Worm (Caenorhabditis elegans) whole organism, mixed stage, embryonic: Measurements from ENCODE around the gene rib-1.

ENCODE experiments used
- M03D4.4 ChIP-seq: sonication (generic microtip); optimal IDR thresholded peaks from 2 replicates; lab custom pipeline; 2017; ENCODE audit warnings: mild to moderate bottlenecking, missing genetic modification characterization, missing compliant biosample characterization
- bed-3 ChIP-seq: fragments of 200-800 bp; sonication (Bioruptor generic); optimal IDR thresholded peaks from 3 replicates; lab custom pipeline; 2018; ENCODE audit warnings: mild to moderate bottlenecking, missing genetic modification characterization, moderate library complexity, missing compliant biosample characterization
- blmp-1 ChIP-seq: fragments of 150-350 bp; optimal IDR thresholded peaks from 2 replicates; lab custom pipeline; 2014; ENCODE audit warnings: missing biosample characterization, missing genetic modification characterization
- ceh-39 ChIP-seq: fragments of 150-350 bp; optimal IDR thresholded peaks from 2 replicates; lab custom pipeline; 2014; ENCODE audit warnings: missing biosample characterization, missing genetic modification characterization
- ceh-43 ChIP-seq: fragments of 200-800 bp; sonication (Bioruptor generic); optimal IDR thresholded peaks from 2 replicates; lab custom pipeline; 2018; ENCODE audit warnings: mild to moderate bottlenecking, missing genetic modification characterization, moderate library complexity, missing compliant biosample characterization
- ceh-83 ChIP-seq: fragments of 200-800 bp; sonication (Bioruptor generic); optimal IDR thresholded peaks from 2 replicates; lab custom pipeline; 2018; ENCODE audit warnings: mild to moderate bottlenecking, missing genetic modification characterization, missing compliant biosample characterization
- ces-1 ChIP-seq: fragments of 150-350 bp; optimal IDR thresholded peaks from 2 replicates; lab custom pipeline; 2014; ENCODE audit warnings: missing biosample characterization, missing genetic modification reagents, missing genetic modification characterization
- cnd-1 ChIP-seq: fragments of 200-800 bp; sonication (Bioruptor generic); optimal IDR thresholded peaks from 2 replicates; lab custom pipeline; 2018; ENCODE audit warnings: mild to moderate bottlenecking, missing genetic modification characterization, missing compliant biosample characterization
- drap-1 ChIP-seq: fragments of 200-800 bp; sonication (Bioruptor generic); optimal IDR thresholded peaks from 3 replicates; lab custom pipeline; 2018; ENCODE audit warnings: mild to moderate bottlenecking, missing genetic modification characterization, missing compliant biosample characterization
- elt-1 ChIP-seq: sonication (generic microtip); optimal IDR thresholded peaks from 2 replicates; lab custom pipeline; 2017; ENCODE audit warnings: missing genetic modification characterization, mild to moderate bottlenecking, missing compliant biosample characterization, antibody characterized with exemption, moderate library complexity, borderline replicate concordance; ENCODE audit not compliant: insufficient read depth
- elt-3 ChIP-seq: fragments of 150-350 bp; optimal IDR thresholded peaks from 2 replicates; lab custom pipeline; 2014; ENCODE audit warnings: missing biosample characterization, missing genetic modification characterization
- flh-1 ChIP-seq: fragments of 200-800 bp; sonication (Bioruptor generic); optimal IDR thresholded peaks from 2 replicates; lab custom pipeline; 2018; ENCODE audit warnings: mild to moderate bottlenecking, missing genetic modification characterization, moderate library complexity, missing compliant biosample characterization
- ham-2 ChIP-seq: fragments of 200-800 bp; sonication (Bioruptor generic); optimal IDR thresholded peaks from 2 replicates; lab custom pipeline; 2018; ENCODE audit warnings: mild to moderate bottlenecking, missing genetic modification characterization, missing compliant biosample characterization
- hlh-1 ChIP-seq: fragments of 150-350 bp; optimal IDR thresholded peaks from 2 replicates; lab custom pipeline; 2014; ENCODE audit warnings: missing biosample characterization, missing genetic modification reagents, missing genetic modification characterization
- lin-13 ChIP-seq: fragments of 150-350 bp; optimal IDR thresholded peaks from 2 replicates; lab custom pipeline; 2014; ENCODE audit warnings: missing biosample characterization, missing genetic modification characterization
- lin-32 ChIP-seq: fragments of 200-800 bp; sonication (Bioruptor generic); optimal IDR thresholded peaks from 2 replicates; lab custom pipeline; 2018; ENCODE audit warnings: mild to moderate bottlenecking, missing genetic modification characterization, missing compliant biosample characterization
- lsy-2 ChIP-seq: fragments of 150-350 bp; optimal IDR thresholded peaks from 2 replicates; lab custom pipeline; 2014; ENCODE audit warnings: missing biosample characterization, missing genetic modification characterization
- mab-5 ChIP-seq: fragments of 150-350 bp; optimal IDR thresholded peaks from 2 replicates; lab custom pipeline; 2014; ENCODE audit warnings: missing biosample characterization, missing genetic modification characterization
- mep-1 ChIP-seq: fragments of 150-350 bp; optimal IDR thresholded peaks from 2 replicates; lab custom pipeline; 2017; ENCODE audit warnings: missing biosample characterization, missing genetic modification reagents, missing genetic modification characterization, inconsistent platforms
- mls-2 ChIP-seq: sonication (generic microtip); optimal IDR thresholded peaks from 2 replicates; lab custom pipeline; 2016; ENCODE audit warnings: mild to moderate bottlenecking, missing genetic modification characterization, moderate library complexity, missing compliant biosample characterization
- nhr-12 ChIP-seq: fragments of 150-350 bp; optimal IDR thresholded peaks from 2 replicates; lab custom pipeline; 2014; ENCODE audit warnings: missing biosample characterization, missing genetic modification characterization
- nhr-2 ChIP-seq: fragments of 150-350 bp; optimal IDR thresholded peaks from 2 replicates; lab custom pipeline; 2014; ENCODE audit warnings: missing biosample characterization, missing genetic modification characterization
- nhr-237 ChIP-seq: fragments of 150-350 bp; optimal IDR thresholded peaks from 2 replicates; lab custom pipeline; 2014; ENCODE audit warnings: missing biosample characterization, missing genetic modification characterization
- nhr-28 ChIP-seq: fragments of 150-350 bp; optimal IDR thresholded peaks from 2 replicates; lab custom pipeline; 2014; ENCODE audit warnings: missing biosample characterization, missing genetic modification characterization
- nhr-76 ChIP-seq: sonication (generic microtip); optimal IDR thresholded peaks from 2 replicates; lab custom pipeline; 2017; ENCODE audit warnings: missing biosample characterization, missing genetic modification characterization
- pha-4 ChIP-seq: fragments of 150-350 bp; optimal IDR thresholded peaks from 2 replicates; lab custom pipeline; 2018; ENCODE audit warnings: missing biosample characterization, missing genetic modification reagents, missing genetic modification characterization
- sem-2 ChIP-seq: fragments of 200-800 bp; sonication (Bioruptor generic); optimal IDR thresholded peaks from 2 replicates; lab custom pipeline; 2018; ENCODE audit warnings: mild to moderate bottlenecking, missing genetic modification characterization, missing compliant biosample characterization
- snpc-4 ChIP-seq: fragments of 150-350 bp; optimal IDR thresholded peaks from 2 replicates; lab custom pipeline; 2014; ENCODE audit warnings: missing biosample characterization, missing genetic modification characterization
- sptf-1 ChIP-seq: sonication (generic microtip); optimal IDR thresholded peaks from 2 replicates; lab custom pipeline; 2017; ENCODE audit warnings: mild to moderate bottlenecking, missing genetic modification characterization, moderate library complexity, missing compliant biosample characterization
- tbx-8 ChIP-seq: fragments of 200-800 bp; sonication (Bioruptor generic); optimal IDR thresholded peaks from 2 replicates; lab custom pipeline; 2018; ENCODE audit warnings: mild to moderate bottlenecking, missing genetic modification characterization, moderate library complexity, missing compliant biosample characterization
- unc-120 ChIP-seq: sonication (generic microtip); optimal IDR thresholded peaks from 2 replicates; lab custom pipeline; 2017; ENCODE audit warnings: missing genetic modification characterization, missing compliant biosample characterization; ENCODE audit not compliant: poor library complexity, severe bottlenecking
- unc-39 ChIP-seq: fragments of 150-350 bp; optimal IDR thresholded peaks from 2 replicates; lab custom pipeline; 2014; ENCODE audit warnings: missing biosample characterization, missing genetic modification characterization
- unc-62 ChIP-seq: fragments of 150-350 bp; optimal IDR thresholded peaks from 2 replicates; lab custom pipeline; 2014; ENCODE audit warnings: missing biosample characterization, missing genetic modification reagents, missing genetic modification characterization
- zip-8 ChIP-seq: fragments of 150-350 bp; optimal IDR thresholded peaks from 2 replicates; lab custom pipeline; 2014; ENCODE audit warnings: missing biosample characterization, missing genetic modification characterization
- ztf-11 ChIP-seq: fragments of 150-350 bp; optimal IDR thresholded peaks from 2 replicates; lab custom pipeline; 2014; ENCODE audit warnings: missing biosample characterization, missing genetic modification characterization

rib-1 gene

ce11 chrIV:11584853-11585252 is 6.3 kb downstream of the rib-1 start:
- TF ChIP-seq ham-2 = peak; percentile 66
- no peak for TF ChIP-seq cnd-1 (tag; lab: Kevin White, UChicago)
- TF ChIP-seq, all 35 proteins: peak for 1

- no peak for TF ChIP-seq tbx-8 (GFP tag; lab: Kevin White, UChicago)
- TF ChIP-seq pha-4 (tag; lab: Kevin White, UChicago) = no peak
- TF ChIP-seq lsy-2 (tag; lab: Kevin White, UChicago) = no peak
- TF ChIP-seq hlh-1 (tag; lab: Kevin White, UChicago) = no peak
- no peak for TF ChIP-seq nhr-28 (tag; lab: Kevin White, UChicago)
- no peak for TF ChIP-seq lin-32 (GFP tag; lab: Kevin White, UChicago)
- no peak for TF ChIP-seq nhr-237 (tag; lab: Kevin White, UChicago)
- no peak for TF ChIP-seq unc-39 (tag; lab: Kevin White, UChicago)
- no peak for TF ChIP-seq flh-1 (GFP tag; lab: Kevin White, UChicago)
- no peak for TF ChIP-seq ceh-83
- no peak for TF ChIP-seq bed-3 (GFP tag; lab: Kevin White, UChicago)
Observed at ce11 chrIV:11586484-11586883, 7.9 kb downstream of the rib-1 start.

ce11 chrIV:11592165-11592564 is 13.6 kb downstream of the rib-1 start, which contains the start of gene spe-36:
Gene spe-36 (minus strand): TSS chrIV:11592265.
- TF ChIP-seq lin-32 (GFP tag; lab: Kevin White, UChicago) (no peak), ces-1 (GFP tag; lab: Kevin White, UChicago) (no peak), nhr-12 (tag; lab: Kevin White, UChicago) (no peak), zip-8 (tag; lab: Kevin White, UChicago) (no peak), unc-120 (tag; lab: Kevin White, UChicago) (no peak), hlh-1 (tag; lab: Kevin White, UChicago) (no peak), mep-1 (no peak), ceh-43 (GFP tag; lab: Kevin White, UChicago) (no peak), unc-62 (GFP tag; lab: Kevin White, UChicago) (no peak), tbx-8 (GFP tag; lab: Kevin White, UChicago) (no peak), ham-2 (no peak), cnd-1 (tag; lab: Kevin White, UChicago) (no peak), nhr-28 (tag; lab: Kevin White, UChicago) (no peak), nhr-2 (tag; lab: Kevin White, UChicago) (no peak), lin-13 (tag; lab: Kevin White, UChicago) (no peak), ztf-11 (tag; lab: Kevin White, UChicago) (no peak)

- TF ChIP-seq mep-1 (peak; percentile 8), hlh-1 (tag; lab: Kevin White, UChicago) (no peak), ces-1 (GFP tag; lab: Kevin White, UChicago) (peak; percentile 10), lsy-2 (tag; lab: Kevin White, UChicago) (peak; percentile 6), sptf-1 (tag; lab: Kevin White, UChicago) (peak; percentile 24)
Observed at ce11 chrIV:11592820-11593219, 14.2 kb downstream of the rib-1 start.

ce11 chrIV:11593415-11594190 is 15.0 kb downstream of the rib-1 start, which contains the start of gene F40F11.3:
Gene F40F11.3 (minus strand): TSS chrIV:11594003.
- TF ChIP-seq flh-1 (GFP tag; lab: Kevin White, UChicago) (no peak), bed-3 (GFP tag; lab: Kevin White, UChicago) (peak; percentile 24), nhr-28 (tag; lab: Kevin White, UChicago) (peak; percentile 15), zip-8 (tag; lab: Kevin White, UChicago) (peak; percentile 32), tbx-8 (GFP tag; lab: Kevin White, UChicago) (no peak), sptf-1 (tag; lab: Kevin White, UChicago) (no peak), sem-2 (GFP tag; lab: Kevin White, UChicago) (no peak), ceh-43 (GFP tag; lab: Kevin White, UChicago) (no peak), ceh-39 (peak; percentile 53), nhr-12 (tag; lab: Kevin White, UChicago) (no peak), cnd-1 (tag; lab: Kevin White, UChicago) (peak; percentile 65), snpc-4 (tag; lab: Kevin White, UChicago) (no peak), ceh-83 (no peak), ham-2 (peak; percentile 59), unc-120 (tag; lab: Kevin White, UChicago) (peak; percentile 43), lsy-2 (tag; lab: Kevin White, UChicago) (no peak), drap-1 (GFP tag; lab: Kevin White, UChicago) (peak; percentile 58), pha-4 (tag; lab: Kevin White, UChicago) (peak; percentile 98), hlh-1 (tag; lab: Kevin White, UChicago) (peak; percentile 64), elt-3 (no peak), lin-13 (tag; lab: Kevin White, UChicago) (peak; percentile 11), nhr-2 (tag; lab: Kevin White, UChicago) (peak; percentile 35), ces-1 (GFP tag; lab: Kevin White, UChicago) (peak; percentile 96), lin-32 (GFP tag; lab: Kevin White, UChicago) (peak; percentile 50), unc-39 (tag; lab: Kevin White, UChicago) (no peak), mep-1 (peak; percentile 79), M03D4.4 (no peak), nhr-237 (tag; lab: Kevin White, UChicago) (peak; percentile 90), elt-1 (tag; lab: Kevin White, UChicago) (no peak), blmp-1 (tag; lab: Kevin White, UChicago) (no peak), nhr-76 (tag; lab: Kevin White, UChicago) (no peak), mls-2 (tag; lab: Kevin White, UChicago) (peak; percentile 45), unc-62 (GFP tag; lab: Kevin White, UChicago) (peak; percentile 87), mab-5 (tag; lab: Kevin White, UChicago) (peak; percentile 12), ztf-11 (tag; lab: Kevin White, UChicago) (no peak)
